Worm (Caenorhabditis elegans) whole organism, L2 larva: ENCODE measurements around the gene C05B5.16.
A peak's percentile ranks its signal among the peaks of the same experiment; 100 is the strongest.

Experiments
- C34F6.9 ChIP-seq: fragments of 150-350 bp; optimal IDR thresholded peaks from 2 replicates; lab custom pipeline; 2014; ENCODE audit warnings: missing biosample characterization, missing genetic modification characterization
- F13H6.1 ChIP-seq: sonication (generic microtip); optimal IDR thresholded peaks from 2 replicates; lab custom pipeline; 2016; ENCODE audit warnings: missing genetic modification characterization, missing compliant biosample characterization
- ZK546.5 ChIP-seq: sonication (generic microtip); optimal IDR thresholded peaks from 2 replicates; lab custom pipeline; 2017; ENCODE audit warnings: missing biosample characterization, missing genetic modification characterization
- alr-1 ChIP-seq: fragments of 150-350 bp; optimal IDR thresholded peaks from 2 replicates; lab custom pipeline; 2014; ENCODE audit warnings: missing biosample characterization, missing genetic modification characterization
- ama-1 ChIP-seq: fragments of 150-350 bp; optimal IDR thresholded peaks from 2 replicates; lab custom pipeline; 2018; ENCODE audit warnings: inconsistent platforms
- blmp-1 ChIP-seq: sonication (generic microtip); optimal IDR thresholded peaks from 2 replicates; lab custom pipeline; 2017; ENCODE audit warnings: missing genetic modification characterization, mild to moderate bottlenecking, missing compliant biosample characterization, antibody characterized with exemption, moderate library complexity; ENCODE audit not compliant: insufficient read depth
- ceh-16 ChIP-seq: fragments of 150-350 bp; optimal IDR thresholded peaks from 2 replicates; lab custom pipeline; 2014; ENCODE audit warnings: missing biosample characterization, missing genetic modification characterization
- ceh-82 ChIP-seq: fragments of 150-350 bp; optimal IDR thresholded peaks from 2 replicates; lab custom pipeline; 2014; ENCODE audit warnings: missing biosample characterization, missing genetic modification characterization
- crh-2 ChIP-seq: sonication (generic microtip); optimal IDR thresholded peaks from 2 replicates; lab custom pipeline; 2017; ENCODE audit warnings: missing biosample characterization, missing genetic modification characterization
- egl-27 ChIP-seq: sonication (generic microtip); optimal IDR thresholded peaks from 3 replicates; lab custom pipeline; 2017; ENCODE audit warnings: missing biosample characterization, missing genetic modification reagents, missing genetic modification characterization
- elt-1 ChIP-seq: fragments of 150-350 bp; optimal IDR thresholded peaks from 2 replicates; lab custom pipeline; 2014; ENCODE audit warnings: missing biosample characterization, missing genetic modification characterization
- fos-1 ChIP-seq: fragments of 150-350 bp; optimal IDR thresholded peaks from 2 replicates; lab custom pipeline; 2014; ENCODE audit warnings: missing biosample characterization, missing genetic modification characterization
- gmeb-1 ChIP-seq: fragments of 150-350 bp; optimal IDR thresholded peaks from 2 replicates; lab custom pipeline; 2014; ENCODE audit warnings: missing biosample characterization, missing genetic modification characterization
- lin-11 ChIP-seq: fragments of 150-350 bp; sonication (generic microtip); optimal IDR thresholded peaks from 2 replicates; lab custom pipeline; 2014; ENCODE audit warnings: missing biosample characterization, missing genetic modification characterization, inconsistent platforms, mixed read lengths
- lin-13 ChIP-seq: fragments of 150-350 bp; optimal IDR thresholded peaks from 2 replicates; lab custom pipeline; 2014; ENCODE audit warnings: missing biosample characterization, missing genetic modification reagents, missing genetic modification characterization
- lin-39 ChIP-seq: fragments of 150-350 bp; optimal IDR thresholded peaks from 2 replicates; lab custom pipeline; 2014; ENCODE audit warnings: missing biosample characterization, missing genetic modification reagents, missing genetic modification characterization
- lsy-2 ChIP-seq, 2 experiments: fragments of 150-350 bp in 1 of 2; sonication (generic microtip) in 1 of 2; optimal IDR thresholded peaks; 2 replicates each; lab custom pipeline; 2014 to 2017; ENCODE audit warnings: missing biosample characterization in 2 of 2, missing genetic modification characterization in 2 of 2
- mab-5 ChIP-seq: fragments of 150-350 bp; optimal IDR thresholded peaks from 2 replicates; lab custom pipeline; 2014; ENCODE audit warnings: missing biosample characterization, missing genetic modification characterization
- mbf-1 ChIP-seq: sonication (generic microtip); optimal IDR thresholded peaks from 2 replicates; lab custom pipeline; 2017; ENCODE audit warnings: missing biosample characterization, missing genetic modification characterization
- mdl-1 ChIP-seq, 2 experiments: fragments of 150-350 bp in 1 of 2; sonication (generic microtip) in 1 of 2; optimal IDR thresholded peaks; 2 replicates each; lab custom pipeline; 2017; ENCODE audit warnings: missing biosample characterization in 2 of 2, missing genetic modification characterization in 2 of 2
- nhr-11 ChIP-seq: fragments of 150-350 bp; optimal IDR thresholded peaks from 2 replicates; lab custom pipeline; 2014; ENCODE audit warnings: missing biosample characterization, missing genetic modification characterization
- nhr-129 ChIP-seq: fragments of 150-350 bp; optimal IDR thresholded peaks from 2 replicates; lab custom pipeline; 2014; ENCODE audit warnings: missing biosample characterization, missing genetic modification characterization
- nhr-21 ChIP-seq: fragments of 150-350 bp; optimal IDR thresholded peaks from 2 replicates; lab custom pipeline; 2014; ENCODE audit warnings: missing biosample characterization, missing genetic modification characterization
- nhr-23 ChIP-seq: fragments of 150-350 bp; optimal IDR thresholded peaks from 2 replicates; lab custom pipeline; 2014; ENCODE audit warnings: missing biosample characterization, missing genetic modification reagents, missing genetic modification characterization
- nhr-237 ChIP-seq: fragments of 150-350 bp; optimal IDR thresholded peaks from 2 replicates; lab custom pipeline; 2014; ENCODE audit warnings: missing biosample characterization, missing genetic modification characterization
- nhr-6 ChIP-seq: fragments of 150-350 bp; optimal IDR thresholded peaks from 2 replicates; lab custom pipeline; 2014; ENCODE audit warnings: missing biosample characterization, missing genetic modification characterization
- nhr-77 ChIP-seq: fragments of 150-350 bp; optimal IDR thresholded peaks from 2 replicates; lab custom pipeline; 2014; ENCODE audit warnings: missing biosample characterization, missing genetic modification characterization
- sem-4 ChIP-seq: fragments of 150-350 bp; optimal IDR thresholded peaks from 2 replicates; lab custom pipeline; 2014; ENCODE audit warnings: missing biosample characterization, missing genetic modification reagents, missing genetic modification characterization
- skn-1 ChIP-seq: sonication (generic microtip); optimal IDR thresholded peaks from 2 replicates; lab custom pipeline; 2017; ENCODE audit warnings: missing biosample characterization, missing genetic modification characterization
- sma-3 ChIP-seq: sonication (generic microtip); optimal IDR thresholded peaks from 2 replicates; lab custom pipeline; 2016; ENCODE audit warnings: missing genetic modification reagents, missing genetic modification characterization, missing compliant biosample characterization
- sma-9 ChIP-seq, 2 experiments: fragments of 150-350 bp in 1 of 2; sonication (generic microtip) in 1 of 2; optimal IDR thresholded peaks; 2 replicates each; lab custom pipeline; 2014 to 2016; ENCODE audit warnings: missing genetic modification characterization in 2 of 2, mild to moderate bottlenecking in 1 of 2, missing biosample characterization in 1 of 2, missing compliant biosample characterization in 1 of 2, missing genetic modification reagents in 1 of 2, moderate library complexity in 1 of 2
- unc-55 ChIP-seq: fragments of 150-350 bp; sonication (generic microtip); optimal IDR thresholded peaks from 3 replicates; lab custom pipeline; 2014; ENCODE audit warnings: missing biosample characterization, missing genetic modification reagents, missing genetic modification characterization
- unc-62 ChIP-seq: fragments of 150-350 bp; optimal IDR thresholded peaks from 2 replicates; lab custom pipeline; 2014; ENCODE audit warnings: missing biosample characterization, missing genetic modification reagents, missing genetic modification characterization
- zag-1 ChIP-seq: fragments of 150-350 bp; optimal IDR thresholded peaks from 2 replicates; lab custom pipeline; 2014; ENCODE audit warnings: missing biosample characterization, missing genetic modification characterization
- ztf-1 ChIP-seq: fragments of 200-800 bp; sonication (Bioruptor generic); conservative IDR thresholded peaks from 2 replicates; pipeline ENCODE4 v1.3.6; 2022; ENCODE audit warnings: missing genetic modification characterization, missing compliant biosample characterization
- ztf-4 ChIP-seq: fragments of 150-350 bp; optimal IDR thresholded peaks from 2 replicates; lab custom pipeline; 2014; ENCODE audit warnings: missing biosample characterization, missing genetic modification characterization

Gene C05B5.16

ce11 chrIII:10010117-10010516 is 2.1 kb upstream of the C05B5.16 start, which contains the start of gene fbxa-155:
Gene fbxa-155, minus strand, starts transcription at chrIII:10010217.
- TF ChIP-seq lin-13 (GFP tag; lab: Kevin White, UChicago): no peak
- no peak for TF ChIP-seq egl-27 (tag; lab: Kevin White, UChicago)
- no peak for TF ChIP-seq nhr-23 (tag; lab: Kevin White, UChicago)
- TF ChIP-seq ztf-1 (GFP tag; lab: Robert Waterston, UW): no peak
- TF ChIP-seq, all 48 proteins: peak for 0

ce11 chrIII:10016413-10017051 is 4.3 kb downstream of the C05B5.16 start, which contains the start of gene rgs-1:
Gene rgs-1, minus strand, starts transcription at chrIII:10016558.
- no peak for TF ChIP-seq ceh-16 (tag; lab: Kevin White, UChicago)
- peak; percentile 33 for TF ChIP-seq lin-13 (GFP tag; lab: Kevin White, UChicago)
- no peak for TF ChIP-seq elt-1 (tag; lab: Kevin White, UChicago)
- TF ChIP-seq mdl-1 (tag; optimal IDR thresholded peaks at IDR 0.05; lab: Kevin White, UChicago): peak in 1 of 2 experiments; percentile 76
- TF ChIP-seq nhr-6 (tag; lab: Kevin White, UChicago): peak; percentile 37
- TF ChIP-seq blmp-1: no peak
- no peak for TF ChIP-seq ama-1
- no peak for TF ChIP-seq ztf-1 (GFP tag; lab: Robert Waterston, UW)
- no peak for TF ChIP-seq F13H6.1 (tag; lab: Kevin White, UChicago)
- TF ChIP-seq unc-62 (GFP tag; lab: Kevin White, UChicago): no peak
- TF ChIP-seq zag-1 (tag; lab: Kevin White, UChicago): peak; percentile 42
- no peak for TF ChIP-seq ztf-4 (tag; lab: Kevin White, UChicago)
- TF ChIP-seq nhr-129 (tag; lab: Kevin White, UChicago): peak; percentile 69
- TF ChIP-seq fos-1 (tag; lab: Kevin White, UChicago): peak; percentile 9
- no peak for TF ChIP-seq lin-39
- peak; percentile 44 for TF ChIP-seq lin-11
- TF ChIP-seq C34F6.9 (tag; lab: Kevin White, UChicago): peak; percentile 79
- TF ChIP-seq unc-55 (GFP tag; lab: Kevin White, UChicago): peak; percentile 89
- TF ChIP-seq crh-2: peak; percentile 77
- no peak for TF ChIP-seq skn-1 (tag; lab: Kevin White, UChicago)
- peak; percentile 2 for TF ChIP-seq sem-4 (tag; lab: Kevin White, UChicago)
- peak in 1 of 2 experiments; percentile 62 for TF ChIP-seq lsy-2 (tag; optimal IDR thresholded peaks at IDR 0.05; lab: Kevin White, UChicago)
- TF ChIP-seq sma-3 (GFP tag; lab: Kevin White, UChicago): no peak

ce11 chrIII:10018007-10018406 is 5.8 kb downstream of the C05B5.16 start:
- TF ChIP-seq blmp-1 (no peak), alr-1 (tag; lab: Kevin White, UChicago) (no peak), lin-39 (no peak), mbf-1 (tag; lab: Kevin White, UChicago) (no peak), sma-9 (GFP tag; optimal IDR thresholded peaks at IDR 0.05; lab: Kevin White, UChicago) (no peak), sma-9 (tag; optimal IDR thresholded peaks at IDR 0.05; lab: Kevin White, UChicago) (no peak), lsy-2 (tag; optimal IDR thresholded peaks at IDR 0.05; lab: Kevin White, UChicago) (no peak), ceh-82 (tag; lab: Kevin White, UChicago) (no peak), nhr-21 (tag; lab: Kevin White, UChicago) (no peak), gmeb-1 (tag; lab: Kevin White, UChicago) (no peak), sem-4 (tag; lab: Kevin White, UChicago) (no peak), nhr-11 (tag; lab: Kevin White, UChicago) (no peak), skn-1 (tag; lab: Kevin White, UChicago) (no peak), ZK546.5 (tag; lab: Kevin White, UChicago) (no peak), nhr-77 (tag; lab: Kevin White, UChicago) (no peak)

ce11 chrIII:10023452-10023851 is 11.2 kb downstream of the C05B5.16 start, which contains the start of gene ins-21:
Gene ins-21, plus strand, starts transcription at chrIII:10023752.
- no peak for TF ChIP-seq skn-1 (tag; lab: Kevin White, UChicago)
- TF ChIP-seq gmeb-1 (tag; lab: Kevin White, UChicago): no peak
- TF ChIP-seq nhr-77 (tag; lab: Kevin White, UChicago): no peak
- no peak for TF ChIP-seq zag-1 (tag; lab: Kevin White, UChicago)
- TF ChIP-seq mab-5 (tag; lab: Kevin White, UChicago): no peak
- no peak for TF ChIP-seq nhr-237 (tag; lab: Kevin White, UChicago)
